Worm (Caenorhabditis elegans): ENCODE measurements around the gene C18G1.1.

Gene C18G1.1

DNA sequence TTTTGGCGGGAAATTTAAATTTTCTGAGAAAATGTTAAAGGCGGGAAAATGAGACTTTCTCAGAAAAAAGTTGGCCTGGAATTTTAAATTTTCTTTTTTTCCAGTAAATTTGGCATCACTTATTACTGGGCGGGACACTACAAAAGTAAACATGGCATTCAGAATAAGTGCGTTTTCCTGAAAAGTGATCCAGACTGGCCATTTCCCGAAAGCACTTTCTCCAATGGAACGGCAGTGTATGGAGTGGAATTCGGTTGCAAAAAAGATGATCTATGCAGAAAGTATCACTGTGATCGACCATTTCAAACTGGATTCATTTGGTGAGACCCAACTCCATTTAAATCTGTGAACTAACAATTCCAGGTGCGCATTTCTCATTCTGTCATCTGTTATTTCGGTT, 10.1 kb downstream of the C18G1.1 start:
- TF ChIP-seq ceh-40 (GFP tag; IDR thresholded peaks at IDR 0.05) = no peak
- TF ChIP-seq pbrm-1 (GFP tag; IDR thresholded peaks at IDR 0.05) = no peak
- no peak for TF ChIP-seq Y67H2A.10 (GFP tag; conservative IDR thresholded peaks at IDR 0.05)
- no peak for TF ChIP-seq T07F8.4 (tag; optimal IDR thresholded peaks at IDR 0.05)
- TF ChIP-seq tbx-9 (tag; optimal IDR thresholded peaks at IDR 0.05; ENCODE audit: borderline replicate concordance) = no peak
- no peak for TF ChIP-seq somi-1 (GFP tag; optimal IDR thresholded peaks at IDR 0.05)

DNA sequence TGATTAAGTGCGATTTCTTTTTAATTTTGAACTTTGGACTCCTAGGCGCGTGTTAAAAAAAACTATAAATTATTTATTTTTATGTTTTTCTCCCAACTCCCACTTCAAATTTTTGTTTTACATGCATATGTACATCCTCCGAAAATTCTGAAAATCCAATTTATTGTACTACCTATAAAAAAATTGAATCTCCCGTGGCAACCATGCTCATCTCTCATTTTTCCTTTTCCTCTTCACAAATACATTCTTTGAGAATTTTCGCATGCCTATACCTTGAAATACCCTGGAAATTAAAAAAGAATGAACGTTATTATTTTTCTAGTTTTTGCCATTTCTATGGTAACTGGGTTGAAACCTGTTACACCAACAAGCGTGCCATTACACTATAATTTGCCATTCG, 11.1 kb downstream of the C18G1.1 start, which contains the start of gene R02F11.10:
R02F11.10 (plus strand) TSS at position 301 of the 400 bp plus-strand sequence.
- no peak for TF ChIP-seq nfya-2 (GFP tag; IDR thresholded peaks at IDR 0.05)
- TF ChIP-seq F39B2.1 (GFP tag; IDR thresholded peaks at IDR 0.05) = no peak
- TF ChIP-seq pbrm-1 (GFP tag; IDR thresholded peaks at IDR 0.05) = no peak
- no peak for TF ChIP-seq tlf-1 (GFP tag; optimal IDR thresholded peaks at IDR 0.05)
- no peak for TF ChIP-seq dpl-1 (GFP tag; optimal IDR thresholded peaks at IDR 0.05)
- TF ChIP-seq ztf-22 (GFP tag; optimal IDR thresholded peaks at IDR 0.05) = no peak
- TF ChIP-seq F55B11.4 (tag; optimal IDR thresholded peaks at IDR 0.05; ENCODE audit: borderline replicate concordance, insufficient read depth) = no peak
- TF ChIP-seq sea-2 (GFP tag; IDR thresholded peaks at IDR 0.05) = no peak
- no peak for TF ChIP-seq F57C9.4 (tag; optimal IDR thresholded peaks at IDR 0.05)
- no peak for TF ChIP-seq xnd-1 (tag; optimal IDR thresholded peaks at IDR 0.05)

DNA sequence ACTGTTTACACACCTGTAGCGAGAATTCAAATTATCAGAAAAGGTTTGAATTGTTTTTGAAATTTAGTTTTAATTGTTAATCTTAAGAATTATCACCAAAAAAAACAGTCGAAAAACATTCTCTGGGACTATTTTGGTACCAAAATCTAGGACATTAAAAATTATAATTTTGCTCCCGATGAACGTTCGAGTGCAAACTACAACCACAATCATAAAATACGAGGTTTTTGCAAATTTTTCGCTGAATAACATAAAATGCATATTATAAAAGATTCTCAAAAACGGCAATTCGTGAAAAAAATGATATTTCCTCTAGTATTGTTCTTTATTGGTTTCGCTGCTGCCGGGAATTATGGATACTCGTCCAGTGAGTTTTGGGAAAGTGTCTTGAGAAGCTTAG, 12.6 kb downstream of the C18G1.1 start, which contains the start of gene R02F11.12:
R02F11.12 (plus strand) TSS at position 301 of the 400 bp plus-strand sequence.
- TF ChIP-seq ceh-91 (GFP tag; IDR thresholded peaks at IDR 0.05) = no peak
- no peak for TF ChIP-seq F49E8.2 (tag; optimal IDR thresholded peaks at IDR 0.05; ENCODE audit: insufficient read depth)
- no peak for TF ChIP-seq rec-8 (tag; optimal IDR thresholded peaks at IDR 0.05)
- no peak for TF ChIP-seq egl-44 (GFP tag; IDR thresholded peaks at IDR 0.05)

DNA sequence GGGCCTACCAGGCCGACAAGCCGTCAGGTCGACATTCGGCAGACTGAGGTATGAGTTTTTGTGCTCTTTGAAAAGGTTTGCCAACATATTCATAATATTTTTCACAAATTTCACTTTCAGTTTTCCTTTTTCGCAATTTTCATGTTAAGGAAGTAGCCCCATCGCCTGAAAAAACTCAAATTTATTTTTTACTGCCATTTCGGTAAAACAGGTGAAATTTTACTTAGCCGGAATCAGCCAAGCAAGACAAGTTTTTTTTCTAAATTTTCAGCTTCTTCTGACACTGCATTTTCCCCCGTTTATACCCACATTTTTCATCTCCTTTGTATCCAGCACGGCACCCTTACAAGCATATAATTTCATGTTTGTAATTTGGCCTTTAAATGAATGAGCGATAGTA, 13.8 kb downstream of the C18G1.1 start, which contains the start of gene R02F11.11:
R02F11.11 (plus strand) TSS at position 301 of the 400 bp plus-strand sequence.
- TF ChIP-seq ztf-3 (GFP tag; optimal IDR thresholded peaks at IDR 0.05) (no peak), snpc-3.4 (tag; optimal IDR thresholded peaks at IDR 0.05) (no peak), chd-7 (tag; optimal IDR thresholded peaks at IDR 0.05) (no peak), F57C9.4 (tag; optimal IDR thresholded peaks at IDR 0.05) (no peak), akir-1 (GFP tag; optimal IDR thresholded peaks at IDR 0.05) (no peak), zfh-2 (GFP tag; conservative IDR thresholded peaks at IDR 0.05) (no peak), madf-10 (tag; optimal IDR thresholded peaks at IDR 0.05) (no peak), pha-4 (tag; optimal IDR thresholded peaks at IDR 0.05) (no peak)

DNA sequence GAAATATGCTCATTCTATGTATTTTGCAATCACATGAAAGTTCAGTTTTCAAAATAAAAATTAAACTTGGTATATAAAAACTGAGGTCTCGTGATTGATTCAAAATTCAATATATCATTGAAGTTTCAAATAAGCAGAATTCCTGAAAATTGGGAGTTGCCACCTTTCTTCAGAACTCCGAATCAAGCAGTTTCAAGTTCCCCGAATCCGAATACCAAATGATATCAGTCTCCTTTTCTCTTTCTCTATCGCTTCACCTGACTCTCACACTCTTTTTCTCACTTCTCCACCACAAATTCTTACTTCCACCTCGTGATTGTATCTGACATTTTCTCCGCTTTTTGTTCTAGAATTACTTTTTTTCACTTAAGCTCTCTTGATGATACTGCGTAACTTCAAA, 16.5 kb downstream of the C18G1.1 start, which contains the start of gene R02F11.2:
R02F11.2 (plus strand) TSS at position 292 of the 400 bp plus-strand sequence.
- TF ChIP-seq Y95B8A.8 (GFP tag; IDR thresholded peaks at IDR 0.05) (no peak), F39B2.1 (GFP tag; IDR thresholded peaks at IDR 0.05) (no peak), ceh-58 (GFP tag; IDR thresholded peaks at IDR 0.05) (no peak), dox-1 (GFP tag; IDR thresholded peaks at IDR 0.05) (no peak), zfh-2 (GFP tag; conservative IDR thresholded peaks at IDR 0.05) (no peak), nfya-2 (GFP tag; IDR thresholded peaks at IDR 0.05) (no peak), him-1 (tag; optimal IDR thresholded peaks at IDR 0.05) (no peak), B0336.3 (GFP tag; IDR thresholded peaks at IDR 0.05) (no peak), dpl-1 (GFP tag; optimal IDR thresholded peaks at IDR 0.05) (no peak), ztf-25 (GFP tag; IDR thresholded peaks at IDR 0.05) (no peak), pbrm-1 (GFP tag; IDR thresholded peaks at IDR 0.05) (no peak), T07F8.4 (tag; optimal IDR thresholded peaks at IDR 0.05) (no peak), attf-6 (GFP tag; IDR thresholded peaks at IDR 0.05) (no peak), ceh-91 (GFP tag; IDR thresholded peaks at IDR 0.05) (no peak), bed-2 (GFP tag; IDR thresholded peaks at IDR 0.05) (no peak), xnd-1 (tag; optimal IDR thresholded peaks at IDR 0.05) (no peak)
